Fruit fly (Drosophila melanogaster): Measurements from ENCODE around the gene CG2698.

- TF ChIP-seq CTCF (optimal IDR thresholded peaks at IDR 0.05) (no peak), CG8478 (optimal IDR thresholded peaks at IDR 0.05) (no peak)
Measured at dm6 chr3R:8032923-8033478, 31.6 kb downstream of the CG2698 start, which contains the start of the genes CG11035 and unc-45.

All from S2 (cell line).